Fruit fly (Drosophila melanogaster) whole organism, embryonic: ENCODE measurements around the gene CG34313.

Source experiments
- Asciz ChIP-seq: fragments of 200-800 bp; sonication (Bioruptor generic); optimal IDR thresholded peaks from 2 replicates; lab custom pipeline; 2017; ENCODE audit warnings: missing biosample characterization, mild to moderate bottlenecking, missing genetic modification characterization, missing genetic modification reagents
- CG11504 ChIP-seq: fragments of 200-800 bp; sonication (Bioruptor generic); optimal IDR thresholded peaks from 3 replicates; lab custom pipeline; 2019; ENCODE audit warnings: missing biosample characterization, mild to moderate bottlenecking, missing genetic modification characterization, moderate library complexity
- CG13287 ChIP-seq: fragments of 200-800 bp; sonication (Bioruptor generic); IDR thresholded peaks from 2 replicates; pipeline ENCODE4 v1.3.6; 2022; ENCODE audit warnings: missing biosample characterization, missing genetic modification characterization; ENCODE audit not compliant: partially characterized antibody
- CG14667 ChIP-seq: fragments of 200-800 bp; sonication (Bioruptor generic); IDR thresholded peaks from 2 replicates; pipeline ENCODE4 v1.3.6; 2022; ENCODE audit warnings: missing biosample characterization, missing genetic modification characterization
- CG14710 ChIP-seq: fragments of 200-800 bp; sonication (Bioruptor generic); optimal IDR thresholded peaks from 3 replicates; lab custom pipeline; 2019; ENCODE audit warnings: missing biosample characterization, mild to moderate bottlenecking, missing genetic modification characterization, moderate library complexity
- CG15601 ChIP-seq: fragments of 200-800 bp; sonication (Bioruptor generic); optimal IDR thresholded peaks from 3 replicates; lab custom pipeline; 2019; ENCODE audit warnings: missing biosample characterization, mild to moderate bottlenecking, missing genetic modification characterization, moderate library complexity
- CG17829 ChIP-seq: fragments of 200-800 bp; optimal IDR thresholded peaks from 2 replicates; lab custom pipeline; 2019; ENCODE audit warnings: missing biosample characterization, mild to moderate bottlenecking, missing genetic modification characterization, moderate library complexity
- CG18262 ChIP-seq: fragments of 200-800 bp; optimal IDR thresholded peaks from 3 replicates; lab custom pipeline; 2019; ENCODE audit warnings: missing biosample characterization, mild to moderate bottlenecking, missing genetic modification characterization, moderate library complexity
- CG18476 ChIP-seq: fragments of 200-800 bp; sonication (Bioruptor generic); optimal IDR thresholded peaks from 2 replicates; lab custom pipeline; 2016; ENCODE audit warnings: missing biosample characterization, mild to moderate bottlenecking, missing genetic modification characterization
- CG2712 ChIP-seq: fragments of 200-800 bp; optimal IDR thresholded peaks from 3 replicates; lab custom pipeline; 2019; ENCODE audit warnings: missing biosample characterization, mild to moderate bottlenecking, missing genetic modification characterization, moderate library complexity
- CG2889 ChIP-seq: fragments of 200-800 bp; sonication (Bioruptor generic); IDR thresholded peaks from 3 replicates; pipeline ENCODE4 v1.3.6; 2022; ENCODE audit warnings: missing biosample characterization, missing genetic modification characterization
- CG31441 ChIP-seq: fragments of 200-800 bp; sonication (Bioruptor generic); IDR thresholded peaks from 2 replicates; pipeline ENCODE4 v1.3.6; 2022; ENCODE audit warnings: missing biosample characterization, missing genetic modification characterization
- CG4328 ChIP-seq: fragments of 200-800 bp; sonication (Bioruptor generic); optimal IDR thresholded peaks from 3 replicates; lab custom pipeline; 2017; ENCODE audit warnings: missing biosample characterization, missing genetic modification reagents, missing genetic modification characterization
- CG4360 ChIP-seq: fragments of 200-800 bp; sonication (Bioruptor generic); IDR thresholded peaks from 2 replicates; pipeline ENCODE4 v1.3.6; 2022; ENCODE audit warnings: missing biosample characterization, missing genetic modification characterization
- CG6765 ChIP-seq: fragments of 200-800 bp; sonication (Bioruptor generic); optimal IDR thresholded peaks from 3 replicates; lab custom pipeline; 2017; ENCODE audit warnings: missing biosample characterization, mild to moderate bottlenecking, missing genetic modification characterization
- CG7839 ChIP-seq: fragments of 200-800 bp; sonication (Bioruptor generic); optimal IDR thresholded peaks from 3 replicates; lab custom pipeline; 2018; ENCODE audit warnings: missing biosample characterization, mild to moderate bottlenecking, missing genetic modification characterization, moderate library complexity
- CG8359 ChIP-seq: fragments of 200-800 bp; sonication (Bioruptor generic); optimal IDR thresholded peaks from 2 replicates; lab custom pipeline; 2017; ENCODE audit warnings: missing biosample characterization, mild to moderate bottlenecking, missing genetic modification characterization, borderline replicate concordance
- CG8388 ChIP-seq: fragments of 200-800 bp; sonication (Bioruptor generic); optimal IDR thresholded peaks from 2 replicates; lab custom pipeline; 2019; ENCODE audit warnings: missing biosample characterization, mild to moderate bottlenecking, missing genetic modification characterization, moderate library complexity
- CG8944 ChIP-seq: fragments of 200-800 bp; sonication (Bioruptor generic); optimal IDR thresholded peaks from 3 replicates; lab custom pipeline; 2016; ENCODE audit warnings: missing biosample characterization, missing genetic modification characterization
- CG9876 ChIP-seq: fragments of 200-800 bp; sonication (Bioruptor generic); optimal IDR thresholded peaks from 2 replicates; lab custom pipeline; 2016; ENCODE audit warnings: missing biosample characterization, missing genetic modification characterization
- CTCF ChIP-seq: fragments of 200-800 bp; sonication (Bioruptor generic); optimal IDR thresholded peaks from 2 replicates; lab custom pipeline; 2017; ENCODE audit warnings: missing biosample characterization, mild to moderate bottlenecking, missing genetic modification characterization, moderate library complexity
- CoRest ChIP-seq: fragments of 200-800 bp; sonication (Bioruptor generic); optimal IDR thresholded peaks from 3 replicates; lab custom pipeline; 2018; ENCODE audit warnings: missing biosample characterization, mild to moderate bottlenecking, missing genetic modification characterization, moderate library complexity
- D19A ChIP-seq: fragments of 200-800 bp; optimal IDR thresholded peaks from 3 replicates; lab custom pipeline; 2019; ENCODE audit warnings: missing biosample characterization, mild to moderate bottlenecking, missing genetic modification characterization, moderate library complexity
- D19B ChIP-seq: fragments of 200-800 bp; sonication (Bioruptor generic); optimal IDR thresholded peaks from 2 replicates; lab custom pipeline; 2017; ENCODE audit warnings: missing biosample characterization, mild to moderate bottlenecking, missing genetic modification characterization
- Eip74EF ChIP-seq, 2 experiments: fragments of 200-800 bp in 1 of 2; fragments of >200 bp in 1 of 2; sonication (Bioruptor generic) in 1 of 2; optimal IDR thresholded peaks; 2 replicates each; lab custom pipeline; 2017 to 2019; ENCODE audit warnings: missing biosample characterization in 2 of 2, missing genetic modification characterization in 2 of 2, mild to moderate bottlenecking in 1 of 2, moderate library complexity in 1 of 2
- Ets65A ChIP-seq: fragments of 200-800 bp; sonication (Bioruptor generic); peaks from one replicate; lab custom pipeline; 2016; ENCODE audit warnings: missing biosample characterization, missing genetic modification characterization
- Hsf ChIP-seq: fragments of 200-800 bp; sonication (Bioruptor generic); optimal IDR thresholded peaks from 3 replicates; lab custom pipeline; 2016; ENCODE audit warnings: missing biosample characterization, missing genetic modification characterization
- NC2β ChIP-seq: fragments of 200-800 bp; sonication (Bioruptor generic); optimal IDR thresholded peaks from 2 replicates; lab custom pipeline; 2016; ENCODE audit warnings: missing biosample characterization, missing genetic modification characterization
- PHDP ChIP-seq: fragments of 200-800 bp; sonication (Bioruptor generic); optimal IDR thresholded peaks from 3 replicates; lab custom pipeline; 2018; ENCODE audit warnings: missing biosample characterization, mild to moderate bottlenecking, missing genetic modification characterization, moderate library complexity
- Rfx ChIP-seq: fragments of 200-800 bp; sonication (Bioruptor generic); IDR thresholded peaks from 2 replicates; pipeline ENCODE4 v1.3.6; 2022; ENCODE audit warnings: missing biosample characterization, missing genetic modification characterization
- Six4 ChIP-seq: fragments of 200-800 bp; sonication (Bioruptor generic); optimal IDR thresholded peaks from 2 replicates; lab custom pipeline; 2016; ENCODE audit warnings: missing biosample characterization, missing genetic modification characterization
- Ssrp ChIP-seq: fragments of 200-800 bp; sonication (Bioruptor generic); optimal IDR thresholded peaks from 2 replicates; lab custom pipeline; 2018; ENCODE audit warnings: missing biosample characterization, mild to moderate bottlenecking, missing genetic modification characterization, moderate library complexity
- Trl ChIP-seq, 3 experiments: fragments of >200 bp in 2 of 3; fragments of 200-800 bp in 1 of 3; sonication (Bioruptor generic) in 1 of 3; optimal IDR thresholded peaks; 2 replicates in 1 of 3; 3 replicates in 2 of 3; lab custom pipeline; 2016 to 2017; ENCODE audit warnings: missing biosample characterization in 1 of 3, missing genetic modification characterization in 1 of 3
- ara ChIP-seq: fragments of 200-800 bp; sonication (Bioruptor generic); IDR thresholded peaks from 2 replicates; pipeline ENCODE4 v1.3.6; 2022; ENCODE audit warnings: missing biosample characterization, missing genetic modification characterization
- dmrt11E ChIP-seq: fragments of 200-800 bp; sonication (Bioruptor generic); optimal IDR thresholded peaks from 3 replicates; lab custom pipeline; 2018; ENCODE audit warnings: missing biosample characterization, mild to moderate bottlenecking, missing genetic modification characterization, moderate library complexity
- gcm ChIP-seq: fragments of 200-800 bp; sonication (Bioruptor generic); optimal IDR thresholded peaks from 2 replicates; lab custom pipeline; 2019; ENCODE audit warnings: missing biosample characterization, mild to moderate bottlenecking, missing genetic modification characterization, moderate library complexity
- grau ChIP-seq: fragments of 200-800 bp; optimal IDR thresholded peaks from 3 replicates; lab custom pipeline; 2019; ENCODE audit warnings: missing biosample characterization, mild to moderate bottlenecking, missing genetic modification characterization, moderate library complexity
- gsb-n ChIP-seq: fragments of 200-800 bp; sonication (Bioruptor generic); optimal IDR thresholded peaks from 3 replicates; lab custom pipeline; 2018; ENCODE audit warnings: missing biosample characterization, mild to moderate bottlenecking, missing genetic modification characterization
- lola ChIP-seq, 3 experiments: fragments of >200 bp in 2 of 3; fragments of 200-800 bp in 1 of 3; sonication (Bioruptor generic) in 1 of 3; optimal IDR thresholded peaks; 2 replicates each; lab custom pipeline; 2017 to 2019; ENCODE audit warnings: missing biosample characterization in 3 of 3, missing genetic modification characterization in 3 of 3, mild to moderate bottlenecking in 1 of 3, moderate library complexity in 1 of 3
- mam ChIP-seq: fragments of 200-800 bp; sonication (Bioruptor generic); optimal IDR thresholded peaks from 3 replicates; lab custom pipeline; 2016; ENCODE audit warnings: missing biosample characterization, missing genetic modification characterization
- mirr ChIP-seq: fragments of 200-800 bp; sonication (Bioruptor generic); optimal IDR thresholded peaks from 3 replicates; lab custom pipeline; 2018; ENCODE audit warnings: missing biosample characterization, mild to moderate bottlenecking, missing genetic modification characterization
- nerfin-2 ChIP-seq: fragments of 200-800 bp; sonication (Bioruptor generic); IDR thresholded peaks from 2 replicates; pipeline ENCODE4 v1.3.6; 2022; ENCODE audit warnings: missing biosample characterization, missing genetic modification characterization; ENCODE audit not compliant: partially characterized antibody
- nmo ChIP-seq: fragments of 200-800 bp; sonication (Bioruptor generic); optimal IDR thresholded peaks from 2 replicates; lab custom pipeline; 2018; ENCODE audit warnings: missing biosample characterization, mild to moderate bottlenecking, missing genetic modification characterization, moderate library complexity
- phol ChIP-seq: fragments of 200-800 bp; sonication (Bioruptor generic); optimal IDR thresholded peaks from 3 replicates; lab custom pipeline; 2018; ENCODE audit warnings: missing biosample characterization, mild to moderate bottlenecking, missing genetic modification characterization, moderate library complexity
- pita ChIP-seq: fragments of 200-800 bp; sonication (Bioruptor generic); optimal IDR thresholded peaks from 2 replicates; lab custom pipeline; 2017; ENCODE audit warnings: missing biosample characterization, mild to moderate bottlenecking, missing genetic modification characterization
- pnt ChIP-seq: fragments of 200-800 bp; sonication (Bioruptor generic); optimal IDR thresholded peaks from 3 replicates; lab custom pipeline; 2016; ENCODE audit warnings: missing biosample characterization, missing genetic modification characterization
- row ChIP-seq: fragments of 200-800 bp; sonication (Bioruptor generic); IDR thresholded peaks from 3 replicates; pipeline ENCODE4 v1.3.6; 2022; ENCODE audit warnings: missing biosample characterization, missing genetic modification characterization
- sens ChIP-seq: fragments of 200-800 bp; sonication (Bioruptor generic); peaks from one replicate; lab custom pipeline; 2016; ENCODE audit warnings: missing biosample characterization, missing genetic modification characterization
- trem ChIP-seq: fragments of 200-800 bp; optimal IDR thresholded peaks from 3 replicates; lab custom pipeline; 2019; ENCODE audit warnings: missing biosample characterization, mild to moderate bottlenecking, missing genetic modification characterization, moderate library complexity
- zfh1 ChIP-seq: fragments of 200-800 bp; sonication (Bioruptor generic); IDR thresholded peaks from 3 replicates; pipeline ENCODE4 v1.3.6; 2022; ENCODE audit warnings: missing biosample characterization, missing genetic modification characterization

Gene CG34313

DNA sequence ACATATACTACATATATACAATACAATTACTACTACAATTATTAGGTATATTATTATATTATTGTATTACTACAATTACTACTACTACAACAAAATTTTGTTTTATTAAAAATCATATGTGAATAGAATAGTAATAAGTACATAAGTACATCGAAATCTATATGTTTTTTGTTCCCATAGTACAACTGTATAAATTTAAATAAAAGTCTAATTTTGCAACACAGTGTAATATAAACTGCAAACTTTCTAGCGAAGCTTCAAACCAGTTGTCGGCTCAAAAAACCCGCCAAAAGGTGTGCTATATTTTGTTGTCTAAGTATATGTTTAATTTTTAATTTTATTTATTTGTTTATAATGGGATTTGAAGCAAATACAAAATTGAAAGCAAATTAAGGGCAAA is 19.8 kb upstream of the CG34313 start (continued):
- TF ChIP-seq CG6765 (GFP tag; lab: Kevin White, UChicago) (no peak), pnt (no peak), gcm (peak; percentile 17), CG8359 (GFP tag; lab: Kevin White, UChicago) (no peak), phol (tag; lab: Kevin White, UChicago) (peak; percentile 29), CG14667 (GFP tag; lab: Robert Waterston, UW) (no peak), CG15601 (tag; lab: Kevin White, UChicago) (peak; percentile 18), Ssrp (tag; lab: Kevin White, UChicago) (peak; percentile 18), CG18262 (tag; lab: Kevin White, UChicago) (peak; percentile 22), CG2712 (tag; lab: Kevin White, UChicago) (peak; percentile 50), D19A (tag; lab: Kevin White, UChicago) (peak; percentile 25), CG31441 (GFP tag; lab: Robert Waterston, UW) (0 out of 2 replicates have a peak, but pooled peaks have one; percentile 26), sens (GFP tag; lab: Kevin White, UChicago) (peak; percentile 40), Ets65A (GFP tag; lab: Kevin White, UChicago) (peak; percentile 38), Hsf (no peak), Rfx (GFP tag; lab: Robert Waterston, UW) (0 out of 2 replicates have a peak, but pooled peaks have one; percentile 41), gsb-n (tag; lab: Kevin White, UChicago) (peak; percentile 51), Eip74EF (GFP tag; optimal IDR thresholded peaks at IDR 0.05; lab: Kevin White, UChicago) (peak in 1 of 2 experiments; percentile 33), CG2889 (GFP tag; lab: Robert Waterston, UW) (peak; percentile 60; the same call in 2 of the 3 replicates), grau (tag; lab: Kevin White, UChicago) (peak; percentile 34), CoRest (tag; lab: Kevin White, UChicago) (peak; percentile 14), nmo (GFP tag; lab: Kevin White, UChicago) (peak; percentile 27), PHDP (tag; lab: Kevin White, UChicago) (peak; percentile 41), row (GFP tag; lab: Robert Waterston, UW) (peak; percentile 51; the same call in 2 of the 3 replicates), trem (tag; lab: Kevin White, UChicago) (peak; percentile 20), pita (GFP tag; lab: Kevin White, UChicago) (peak; percentile 35), CG8388 (GFP tag; lab: Kevin White, UChicago) (peak; percentile 36), lola (GFP tag; optimal IDR thresholded peaks at IDR 0.05; lab: Kevin White, UChicago) (peak in 1 of 3 experiments; percentile 37), CG7839 (tag; lab: Kevin White, UChicago) (peak; percentile 29), dmrt11E (tag; lab: Kevin White, UChicago) (peak; percentile 17), CTCF (GFP tag; lab: Kevin White, UChicago) (peak; percentile 20), CG11504 (tag; lab: Kevin White, UChicago) (peak; percentile 45), CG14710 (tag; lab: Kevin White, UChicago) (peak; percentile 17)

DNA sequence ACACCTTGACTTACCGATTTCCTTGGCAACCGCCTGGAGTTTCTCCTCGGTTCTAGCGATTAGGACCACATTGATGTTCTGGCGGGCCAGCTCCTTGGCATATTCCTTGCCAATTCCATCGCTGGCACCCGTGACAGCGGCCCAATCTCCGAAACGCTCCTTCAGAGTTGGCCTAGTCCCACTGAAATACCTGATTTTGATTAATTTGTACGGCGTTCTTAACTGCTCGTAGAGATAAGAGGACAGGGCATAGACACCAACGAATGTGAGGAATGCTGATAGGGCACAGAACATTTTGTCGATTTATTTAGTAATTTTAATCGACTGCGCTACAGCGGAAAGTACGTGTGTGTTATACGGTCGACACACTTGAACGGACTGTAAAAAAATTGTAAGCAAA is 18.2 kb upstream of the CG34313 start, which contains the start of gene CG6012:
Gene CG6012 (minus strand): TSS at position 364 of the 400 bp plus-strand sequence.
- no peak for TF ChIP-seq D19B
- no peak for TF ChIP-seq Trl (optimal IDR thresholded peaks at IDR 0.05; lab: Kevin White, UChicago)
- TF ChIP-seq Trl (GFP tag; optimal IDR thresholded peaks at IDR 0.05; lab: Kevin White, UChicago) = no peak
- no peak for TF ChIP-seq Six4 (GFP tag; lab: Kevin White, UChicago)
- no peak for TF ChIP-seq CG14667 (GFP tag; lab: Robert Waterston, UW)
- TF ChIP-seq Asciz (GFP tag; lab: Kevin White, UChicago) = no peak
- no peak for TF ChIP-seq CG13287 (GFP tag; lab: Robert Waterston, UW)
- TF ChIP-seq CG4360 = no peak
- TF ChIP-seq CG18476 (GFP tag; lab: Kevin White, UChicago) = no peak
- TF ChIP-seq CG4328 = no peak
- peak; percentile 86 for TF ChIP-seq mirr
- TF ChIP-seq nerfin-2 (GFP tag; lab: Robert Waterston, UW) = no peak
- no peak for TF ChIP-seq ara (GFP tag; lab: Robert Waterston, UW)
- TF ChIP-seq zfh1 (GFP tag; lab: Robert Waterston, UW) = no peak
- no peak for TF ChIP-seq CG17829 (tag; lab: Kevin White, UChicago)
- no peak for TF ChIP-seq CG9876
- no peak for TF ChIP-seq mam
- no peak for TF ChIP-seq CG8944 (GFP tag; lab: Kevin White, UChicago)
- no peak for TF ChIP-seq NC2β (GFP tag; lab: Kevin White, UChicago)
